Worm (Caenorhabditis elegans): Measurements from ENCODE around the gene nhr-189.

Gene nhr-189

ce11 chrV:3870359-3870758, 10.3 kb upstream of the nhr-189 start:
- TF ChIP-seq zip-8 (tag; optimal IDR thresholded peaks at IDR 0.05) (no peak), ces-1 (GFP tag; optimal IDR thresholded peaks at IDR 0.05) (peak; percentile 37)

DNA sequence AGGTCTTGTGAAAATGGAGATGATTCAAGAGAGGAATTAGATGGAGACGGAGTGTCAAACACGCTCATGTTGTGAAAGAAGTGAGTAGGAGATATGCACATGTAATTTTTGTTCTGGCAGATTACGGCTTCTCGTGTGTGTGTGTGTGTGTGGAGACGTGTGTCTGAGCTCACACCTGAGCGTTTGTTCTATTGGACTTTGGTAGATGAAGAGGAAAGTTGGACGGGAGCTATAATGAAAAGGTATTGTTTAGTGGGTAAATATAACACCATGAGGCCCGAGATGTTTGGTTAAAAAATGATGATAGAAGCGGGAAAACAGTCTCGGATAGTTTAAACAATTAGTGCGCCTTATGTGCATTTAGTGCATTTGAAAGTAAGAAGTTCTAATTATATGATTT, 8.9 kb upstream of the nhr-189 start, which contains the start of gene nhr-157:
Gene nhr-157 (minus strand): TSS at position 101 of the 400 bp plus-strand sequence.
- TF ChIP-seq mab-5 (tag; optimal IDR thresholded peaks at IDR 0.05) (no peak), lin-32 (GFP tag; optimal IDR thresholded peaks at IDR 0.05) (no peak), nhr-28 (tag; optimal IDR thresholded peaks at IDR 0.05) (no peak), cnd-1 (tag; optimal IDR thresholded peaks at IDR 0.05) (no peak), lin-13 (tag; optimal IDR thresholded peaks at IDR 0.05) (no peak), ceh-83 (GFP tag; optimal IDR thresholded peaks at IDR 0.05) (no peak), zip-8 (tag; optimal IDR thresholded peaks at IDR 0.05) (no peak), M03D4.4 (tag; optimal IDR thresholded peaks at IDR 0.05) (no peak), nhr-237 (tag; optimal IDR thresholded peaks at IDR 0.05) (no peak), mep-1 (tag; optimal IDR thresholded peaks at IDR 0.05) (no peak), hlh-1 (tag; optimal IDR thresholded peaks at IDR 0.05) (no peak), blmp-1 (tag; optimal IDR thresholded peaks at IDR 0.05) (no peak), elt-3 (tag; optimal IDR thresholded peaks at IDR 0.05) (no peak), bed-3 (GFP tag; optimal IDR thresholded peaks at IDR 0.05) (no peak), sptf-1 (tag; optimal IDR thresholded peaks at IDR 0.05) (no peak), drap-1 (GFP tag; optimal IDR thresholded peaks at IDR 0.05) (no peak), ham-2 (GFP tag; optimal IDR thresholded peaks at IDR 0.05) (no peak), ces-1 (GFP tag; optimal IDR thresholded peaks at IDR 0.05) (no peak), unc-39 (tag; optimal IDR thresholded peaks at IDR 0.05) (no peak), flh-1 (GFP tag; optimal IDR thresholded peaks at IDR 0.05) (no peak)

- TF ChIP-seq zip-8 (tag; optimal IDR thresholded peaks at IDR 0.05) = peak; percentile 48
- peak; percentile 66 for TF ChIP-seq elt-1 (tag; optimal IDR thresholded peaks at IDR 0.05; ENCODE audit: borderline replicate concordance, insufficient read depth)
- no peak for TF ChIP-seq ztf-11 (tag; optimal IDR thresholded peaks at IDR 0.05)
- TF ChIP-seq M03D4.4 (tag; optimal IDR thresholded peaks at IDR 0.05) = no peak
- no peak for TF ChIP-seq tbx-8 (GFP tag; optimal IDR thresholded peaks at IDR 0.05)
- no peak for TF ChIP-seq unc-39 (tag; optimal IDR thresholded peaks at IDR 0.05)
- TF ChIP-seq pha-4 (tag; optimal IDR thresholded peaks at IDR 0.05) = no peak
- TF ChIP-seq ceh-43 (GFP tag; optimal IDR thresholded peaks at IDR 0.05) = no peak
- TF ChIP-seq sptf-1 (tag; optimal IDR thresholded peaks at IDR 0.05) = no peak
- no peak for TF ChIP-seq bed-3 (GFP tag; optimal IDR thresholded peaks at IDR 0.05)
These were observed 5.2 kb upstream of the nhr-189 start for ce11 chrV:3865273-3865672.

ce11 chrV:3862851-3863250, 2.8 kb upstream of the nhr-189 start, which contains the start of gene nhr-187:
Gene nhr-187, minus strand, starts transcription at chrV:3862951.
- TF ChIP-seq ceh-39 (tag; optimal IDR thresholded peaks at IDR 0.05) = no peak
- no peak for TF ChIP-seq tbx-8 (GFP tag; optimal IDR thresholded peaks at IDR 0.05)
- TF ChIP-seq lin-13 (tag; optimal IDR thresholded peaks at IDR 0.05) = no peak
- TF ChIP-seq unc-39 (tag; optimal IDR thresholded peaks at IDR 0.05) = no peak
- TF ChIP-seq hlh-1 (tag; optimal IDR thresholded peaks at IDR 0.05) = no peak
- TF ChIP-seq elt-1 (tag; optimal IDR thresholded peaks at IDR 0.05; ENCODE audit: borderline replicate concordance, insufficient read depth) = no peak
- no peak for TF ChIP-seq bed-3 (GFP tag; optimal IDR thresholded peaks at IDR 0.05)

DNA sequence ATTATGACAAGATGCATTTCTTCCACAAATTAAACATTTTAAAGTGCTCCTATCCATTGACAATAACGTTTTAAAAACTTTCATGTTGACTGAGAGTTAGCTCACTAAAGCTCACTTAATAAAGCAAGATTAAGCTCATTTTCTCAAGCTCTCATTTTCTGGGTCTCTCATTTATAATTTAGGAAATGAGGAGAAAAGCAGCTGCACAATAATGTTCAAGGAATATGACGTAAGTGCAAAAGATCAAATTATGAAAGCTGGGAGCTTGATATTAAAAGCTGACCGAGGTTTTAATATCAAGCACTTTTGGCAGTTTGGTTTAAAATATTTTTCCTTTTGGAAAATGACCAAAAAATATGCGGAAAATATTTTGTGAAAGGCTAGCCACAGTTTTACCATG, 2.3 kb downstream of the nhr-189 start, which contains the start of gene nhr-188:
Gene nhr-188 (minus strand): TSS at position 84 of the 400 bp plus-strand sequence.
- TF ChIP-seq sem-2 (GFP tag; optimal IDR thresholded peaks at IDR 0.05) (no peak), nhr-28 (tag; optimal IDR thresholded peaks at IDR 0.05) (no peak), nhr-2 (tag; optimal IDR thresholded peaks at IDR 0.05) (no peak), M03D4.4 (tag; optimal IDR thresholded peaks at IDR 0.05) (no peak), mep-1 (tag; optimal IDR thresholded peaks at IDR 0.05) (no peak), ces-1 (GFP tag; optimal IDR thresholded peaks at IDR 0.05) (peak; percentile 41), nhr-12 (tag; optimal IDR thresholded peaks at IDR 0.05) (no peak)

- TF ChIP-seq ceh-43 (GFP tag; optimal IDR thresholded peaks at IDR 0.05) = no peak
- no peak for TF ChIP-seq lin-13 (tag; optimal IDR thresholded peaks at IDR 0.05)
- no peak for TF ChIP-seq unc-62 (GFP tag; optimal IDR thresholded peaks at IDR 0.05)
- no peak for TF ChIP-seq elt-3 (tag; optimal IDR thresholded peaks at IDR 0.05)
- no peak for TF ChIP-seq nhr-2 (tag; optimal IDR thresholded peaks at IDR 0.05)
- TF ChIP-seq ztf-11 (tag; optimal IDR thresholded peaks at IDR 0.05) = no peak
- no peak for TF ChIP-seq ceh-83 (GFP tag; optimal IDR thresholded peaks at IDR 0.05)
- no peak for TF ChIP-seq lsy-2 (tag; optimal IDR thresholded peaks at IDR 0.05)
- TF ChIP-seq flh-1 (GFP tag; optimal IDR thresholded peaks at IDR 0.05) = no peak
- no peak for TF ChIP-seq mep-1 (tag; optimal IDR thresholded peaks at IDR 0.05)
- no peak for TF ChIP-seq M03D4.4 (tag; optimal IDR thresholded peaks at IDR 0.05)
- TF ChIP-seq snpc-4 (tag; optimal IDR thresholded peaks at IDR 0.05) = no peak
- TF ChIP-seq sptf-1 (tag; optimal IDR thresholded peaks at IDR 0.05) = no peak
- no peak for TF ChIP-seq ham-2 (GFP tag; optimal IDR thresholded peaks at IDR 0.05)
- TF ChIP-seq lin-32 (GFP tag; optimal IDR thresholded peaks at IDR 0.05) = no peak
- TF ChIP-seq blmp-1 (tag; optimal IDR thresholded peaks at IDR 0.05) = no peak
- TF ChIP-seq elt-1 (tag; optimal IDR thresholded peaks at IDR 0.05; ENCODE audit: borderline replicate concordance, insufficient read depth) = no peak
These were observed 4.1 kb downstream of the nhr-189 start for ce11 chrV:3855916-3856315.

Measured in whole organism, mixed stage, embryonic.